Worm (Caenorhabditis elegans) whole organism, L2 larva: ENCODE measurements around the gene clec-75.

Experiments
- aly-2 ChIP-seq: fragments of 150-350 bp; optimal IDR thresholded peaks from 2 replicates; lab custom pipeline; 2014; ENCODE audit warnings: missing biosample characterization, missing genetic modification characterization
- ama-1 ChIP-seq: fragments of 150-350 bp; optimal IDR thresholded peaks from 2 replicates; lab custom pipeline; 2018; ENCODE audit warnings: inconsistent platforms
- egl-27 ChIP-seq: sonication (generic microtip); optimal IDR thresholded peaks from 3 replicates; lab custom pipeline; 2017; ENCODE audit warnings: missing biosample characterization, missing genetic modification reagents, missing genetic modification characterization
- lin-11 ChIP-seq: fragments of 150-350 bp; sonication (generic microtip); optimal IDR thresholded peaks from 2 replicates; lab custom pipeline; 2014; ENCODE audit warnings: missing biosample characterization, missing genetic modification characterization, inconsistent platforms, mixed read lengths
- nhr-12 ChIP-seq: fragments of 150-350 bp; optimal IDR thresholded peaks from 2 replicates; lab custom pipeline; 2014; ENCODE audit warnings: missing biosample characterization, missing genetic modification characterization
- nhr-25 ChIP-seq: fragments of 150-350 bp; sonication (generic microtip); optimal IDR thresholded peaks from 3 replicates; lab custom pipeline; 2014; ENCODE audit warnings: missing biosample characterization, missing genetic modification characterization
- sma-9 ChIP-seq, 2 experiments: fragments of 150-350 bp in 1 of 2; sonication (generic microtip) in 1 of 2; optimal IDR thresholded peaks; 2 replicates each; lab custom pipeline; 2014 to 2016; ENCODE audit warnings: missing genetic modification characterization in 2 of 2, mild to moderate bottlenecking in 1 of 2, missing biosample characterization in 1 of 2, missing compliant biosample characterization in 1 of 2, missing genetic modification reagents in 1 of 2, moderate library complexity in 1 of 2
- unc-55 ChIP-seq: fragments of 150-350 bp; sonication (generic microtip); optimal IDR thresholded peaks from 3 replicates; lab custom pipeline; 2014; ENCODE audit warnings: missing biosample characterization, missing genetic modification reagents, missing genetic modification characterization
- ztf-4 ChIP-seq: fragments of 150-350 bp; optimal IDR thresholded peaks from 2 replicates; lab custom pipeline; 2014; ENCODE audit warnings: missing biosample characterization, missing genetic modification characterization

DNA sequence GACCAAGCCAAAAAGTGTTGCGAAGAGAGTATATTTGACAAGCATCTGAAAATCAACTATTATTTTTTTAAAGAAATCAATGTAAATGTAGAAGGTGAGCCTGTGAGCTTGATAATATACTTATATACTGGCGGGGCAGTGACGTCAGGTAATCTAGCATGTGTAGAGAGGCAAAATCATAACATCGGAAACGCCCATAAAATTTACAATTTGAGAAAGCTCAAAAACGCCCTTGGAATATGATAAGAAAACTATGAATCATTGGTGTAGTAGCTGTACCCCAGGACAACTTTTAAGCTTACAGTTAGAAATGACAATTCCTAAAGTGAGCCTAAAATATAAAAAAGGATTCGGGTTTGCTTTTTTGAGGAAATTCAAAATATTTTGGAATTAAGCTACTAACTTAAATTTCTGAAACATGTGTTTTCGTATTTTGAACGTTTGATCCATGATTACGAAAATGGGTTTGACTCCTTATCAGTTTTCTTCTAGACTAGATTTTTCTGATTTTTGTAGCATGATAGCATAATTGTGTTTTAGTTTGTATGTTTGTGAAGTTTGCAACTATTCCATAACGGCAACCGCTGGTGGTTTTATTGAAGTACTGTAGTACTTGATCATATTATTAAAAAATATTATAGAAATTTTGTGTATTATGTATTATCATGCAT is 18.7 kb upstream of the clec-75 start, which contains the start of gene clec-174:
- no peak for TF ChIP-seq nhr-25 (tag; lab: Kevin White, UChicago)
- TF ChIP-seq unc-55 (GFP tag; lab: Kevin White, UChicago) = no peak
- no peak for TF ChIP-seq sma-9 (GFP tag; optimal IDR thresholded peaks at IDR 0.05; lab: Kevin White, UChicago)
- no peak for TF ChIP-seq sma-9 (tag; optimal IDR thresholded peaks at IDR 0.05; lab: Kevin White, UChicago)
- no peak for TF ChIP-seq aly-2 (tag; lab: Kevin White, UChicago)
- no peak for TF ChIP-seq nhr-12 (tag; lab: Kevin White, UChicago)
- no peak for TF ChIP-seq lin-11 (tag; lab: Kevin White, UChicago)
- TF ChIP-seq ama-1 (lab: Kevin White, UChicago) = no peak
- TF ChIP-seq egl-27 (tag; lab: Kevin White, UChicago) = no peak
- TF ChIP-seq ztf-4 (tag; lab: Kevin White, UChicago) = no peak
